Worm (Caenorhabditis elegans): ENCODE data around the gene C01F1.5.
A peak's percentile ranks its signal among the peaks of the same experiment; 100 is the strongest.

Gene C01F1.5

DNA sequence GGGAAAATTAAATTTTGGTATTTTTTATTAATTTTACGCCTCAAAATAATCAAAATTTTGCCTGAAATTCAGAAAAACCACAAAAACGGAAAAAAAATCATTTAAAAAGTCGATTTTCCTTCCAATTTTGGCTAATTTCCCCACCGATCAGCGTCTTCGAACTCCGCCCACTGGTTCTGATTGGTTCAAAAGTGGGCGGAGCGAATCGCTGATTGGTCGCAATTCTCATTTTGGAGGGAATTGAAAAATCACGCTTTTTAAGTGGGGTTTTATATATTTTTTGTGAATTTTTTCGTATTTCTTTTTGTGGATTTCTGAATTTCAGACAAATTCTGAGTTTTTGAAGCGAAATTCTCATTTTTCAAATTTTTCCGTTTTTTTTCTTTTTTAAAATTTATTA, 5.3 kb upstream of the C01F1.5 start:
- TF ChIP-seq zim-3 (tag; optimal IDR thresholded peaks at IDR 0.05) = no peak
- TF ChIP-seq lin-35 (GFP tag; optimal IDR thresholded peaks at IDR 0.05) = no peak
- TF ChIP-seq hrde-1 (tag; optimal IDR thresholded peaks at IDR 0.05; ENCODE audit: borderline replicate concordance) = no peak
- TF ChIP-seq nfyb-1 (GFP tag; IDR thresholded peaks at IDR 0.05) = 0 out of 2 replicates have a peak, but pooled peaks have one; percentile 31
- TF ChIP-seq nhr-90 (tag; optimal IDR thresholded peaks at IDR 0.05) = no peak
- TF ChIP-seq T26A5.8 (tag; optimal IDR thresholded peaks at IDR 0.05) = no peak
- no peak for TF ChIP-seq attf-5 (GFP tag; optimal IDR thresholded peaks at IDR 0.05)

ce11 chrII:4284305-4285193, 2.9 kb upstream of the C01F1.5 start:
- TF ChIP-seq ztf-25 (GFP tag; IDR thresholded peaks at IDR 0.05) = no peak
- TF ChIP-seq nfyb-1 (GFP tag; IDR thresholded peaks at IDR 0.05) = peak; percentile 66; the same call in 1 of the 2 replicates

DNA sequence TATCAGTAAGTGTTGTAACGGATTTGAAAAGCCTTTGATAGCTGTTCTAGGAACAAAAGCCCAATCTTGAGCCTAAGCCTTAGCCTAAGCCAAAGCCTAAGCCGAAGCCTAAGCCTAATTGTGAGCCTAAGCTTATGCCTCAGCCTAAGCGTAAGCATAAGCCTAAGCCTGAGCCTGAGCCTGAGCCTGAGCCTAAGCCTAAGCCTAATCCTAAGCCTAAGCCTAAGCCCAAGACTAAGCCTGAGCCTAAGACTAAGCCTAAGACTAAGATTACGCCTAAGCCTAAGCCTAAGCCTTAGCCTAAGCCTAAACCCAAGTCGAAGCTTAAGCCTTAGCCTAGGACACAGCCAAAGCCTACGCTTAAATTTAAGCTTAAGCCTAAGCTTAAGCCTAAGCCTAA, 4.0 kb downstream of the C01F1.5 start:
- TF ChIP-seq egl-44 (GFP tag; IDR thresholded peaks at IDR 0.05) (no peak), ekl-4 (GFP tag; IDR thresholded peaks at IDR 0.05) (no peak)

ce11 chrII:4276924-4277323, 4.7 kb downstream of the C01F1.5 start:
- no peak for TF ChIP-seq dpff-1 (tag; optimal IDR thresholded peaks at IDR 0.05)
- TF ChIP-seq dox-1 (GFP tag; IDR thresholded peaks at IDR 0.05) = no peak
- no peak for TF ChIP-seq nfyb-1 (GFP tag; IDR thresholded peaks at IDR 0.05)

DNA sequence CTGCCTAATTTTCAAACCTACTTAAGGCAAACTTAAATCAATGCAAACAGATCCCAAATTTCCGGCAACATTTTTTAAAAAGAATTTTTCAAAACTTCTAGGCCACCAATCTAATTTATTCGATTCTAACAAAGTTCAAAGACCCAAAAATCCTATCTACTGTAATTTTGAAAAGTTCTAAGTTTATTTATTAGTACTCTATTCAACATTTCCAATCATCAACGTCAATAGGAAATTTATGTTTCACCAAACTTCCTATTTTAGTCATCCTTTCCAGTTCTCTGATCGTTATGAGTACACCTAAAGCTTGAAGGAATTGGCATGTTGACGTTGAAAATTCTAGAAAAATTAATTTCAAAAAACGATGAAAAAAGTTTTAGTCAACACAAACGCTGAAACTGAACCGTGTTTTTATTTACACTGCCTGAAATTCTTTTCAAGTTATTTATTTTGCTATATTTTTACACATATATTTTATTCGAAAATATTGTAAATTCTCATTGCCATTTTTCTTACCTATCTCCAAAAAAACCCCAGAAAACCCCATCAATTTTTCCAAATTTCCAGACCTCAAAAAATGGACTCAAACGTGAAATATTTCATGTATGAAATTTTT, 5.9 kb downstream of the C01F1.5 start, which contains the start of gene npr-42:
Gene npr-42, plus strand, starts transcription at position 566 of the 616 bp plus-strand sequence.
- TF ChIP-seq Y53G8AR.9 (GFP tag; conservative IDR thresholded peaks at IDR 0.05) = no peak
- no peak for TF ChIP-seq nhr-27 (tag; optimal IDR thresholded peaks at IDR 0.05)
- TF ChIP-seq zim-3 (tag; optimal IDR thresholded peaks at IDR 0.05) = no peak

ce11 chrII:4267711-4268110, 13.9 kb downstream of the C01F1.5 start:
- TF ChIP-seq aptf-2 (GFP tag; conservative IDR thresholded peaks at IDR 0.05) (no peak), fkh-3 (tag; optimal IDR thresholded peaks at IDR 0.05) (no peak), K12H6.12 (tag; optimal IDR thresholded peaks at IDR 0.05) (no peak), repo-1 (tag; optimal IDR thresholded peaks at IDR 0.05) (no peak), attf-5 (GFP tag; optimal IDR thresholded peaks at IDR 0.05) (no peak), pha-4 (tag; optimal IDR thresholded peaks at IDR 0.05) (no peak), lir-1 (GFP tag; conservative IDR thresholded peaks at IDR 0.05) (no peak), mel-28 (tag; optimal IDR thresholded peaks at IDR 0.05; ENCODE audit: borderline replicate concordance) (no peak), C06A6.2 (GFP tag; conservative IDR thresholded peaks at IDR 0.05) (no peak)

- TF ChIP-seq atf-7 (tag; optimal IDR thresholded peaks at IDR 0.05) (no peak), B0261.1 (tag; optimal IDR thresholded peaks at IDR 0.05) (no peak), ZK185.1 (tag; optimal IDR thresholded peaks at IDR 0.05; ENCODE audit: poor library complexity, severe bottlenecking) (no peak), mcd-1 (GFP tag; IDR thresholded peaks at IDR 0.05) (no peak), lag-1 (GFP tag; IDR thresholded peaks at IDR 0.05) (no peak), ceh-79 (tag; optimal IDR thresholded peaks at IDR 0.05) (no peak), B0019.2 (GFP tag; conservative IDR thresholded peaks at IDR 0.05) (no peak), fkh-3 (tag; optimal IDR thresholded peaks at IDR 0.05) (no peak), hlh-26 (GFP tag; conservative IDR thresholded peaks at IDR 0.05) (no peak), pbrm-1 (GFP tag; IDR thresholded peaks at IDR 0.05) (no peak), ceh-100 (GFP tag; IDR thresholded peaks at IDR 0.05) (no peak), dpff-1 (tag; optimal IDR thresholded peaks at IDR 0.05) (no peak), T26A5.8 (tag; optimal IDR thresholded peaks at IDR 0.05) (no peak), ceh-58 (GFP tag; IDR thresholded peaks at IDR 0.05) (no peak), ceh-40 (GFP tag; IDR thresholded peaks at IDR 0.05) (no peak), madf-3 (GFP tag; IDR thresholded peaks at IDR 0.05) (no peak), sdz-38 (tag; optimal IDR thresholded peaks at IDR 0.05) (no peak)
Observed at ce11 chrII:4258683-4259082, 23.0 kb downstream of the C01F1.5 start, which contains the start of gene clec-135. Gene clec-135 (minus strand): TSS chrII:4258783.
